Fruit fly (Drosophila melanogaster): Measurements from ENCODE around the gene CG8565.

DNA sequence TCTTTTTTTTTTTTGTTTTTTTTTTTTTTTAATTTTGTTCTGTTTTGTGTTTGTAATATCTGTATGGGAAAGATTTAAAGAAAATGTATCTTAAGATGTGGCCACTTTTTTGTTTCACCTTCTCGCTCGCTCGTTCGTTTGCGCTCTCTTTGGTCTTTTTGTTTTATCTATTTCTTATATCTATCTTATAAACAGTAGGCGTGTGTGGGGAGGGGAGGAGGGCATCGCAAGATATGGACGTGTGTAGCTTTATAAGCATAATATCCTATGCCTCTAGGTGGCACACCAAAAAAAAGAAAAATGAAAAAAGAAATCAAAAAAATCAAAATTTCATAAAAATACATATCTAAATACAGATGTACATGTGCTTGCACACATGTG is 25.0 kb upstream of the CG8565 start:
- TF ChIP-seq CG8319 (GFP tag; optimal IDR thresholded peaks at IDR 0.05) = no peak
- no peak for TF ChIP-seq dac (GFP tag; optimal IDR thresholded peaks at IDR 0.05)
- TF ChIP-seq fkh (GFP tag; optimal IDR thresholded peaks at IDR 0.05) = no peak
- TF ChIP-seq fd85E (GFP tag; optimal IDR thresholded peaks at IDR 0.05) = no peak
- no peak for TF ChIP-seq Gug (GFP tag; IDR thresholded peaks at IDR 0.05)
- TF ChIP-seq pdm3 (GFP tag; optimal IDR thresholded peaks at IDR 0.05) = no peak
- no peak for TF ChIP-seq svp (GFP tag)
- TF ChIP-seq CG11902 (GFP tag; optimal IDR thresholded peaks at IDR 0.05) = no peak
- TF ChIP-seq Lpt (GFP tag; optimal IDR thresholded peaks at IDR 0.05) = no peak
- no peak for TF ChIP-seq CG6808 (GFP tag; optimal IDR thresholded peaks at IDR 0.05)
- no peak for TF ChIP-seq CG6163 (GFP tag; IDR thresholded peaks at IDR 0.05)
